Fruit fly (Drosophila melanogaster) whole organism, prepupa: ENCODE data around the gene CG3706.
A peak's percentile ranks its signal among the peaks of the same experiment; 100 is the strongest.

Experiments used
- CG6163 ChIP-seq: fragments of 200-800 bp; sonication (Bioruptor generic); IDR thresholded peaks from 3 replicates; pipeline ENCODE4 v1.3.6; 2022; ENCODE audit warnings: missing biosample characterization, missing genetic modification characterization
- Ets96B ChIP-seq: fragments of 200-800 bp; optimal IDR thresholded peaks from 2 replicates; lab custom pipeline; 2019; ENCODE audit warnings: missing biosample characterization, mild to moderate bottlenecking, missing genetic modification characterization, moderate library complexity
- Hr39 ChIP-seq: fragments of 200-800 bp; sonication (Bioruptor generic); optimal IDR thresholded peaks from 2 replicates; lab custom pipeline; 2016; ENCODE audit warnings: missing biosample characterization, missing genetic modification characterization
- fd85E ChIP-seq: fragments of 200-800 bp; sonication (Bioruptor generic); optimal IDR thresholded peaks from 3 replicates; lab custom pipeline; 2016; ENCODE audit warnings: missing biosample characterization, missing genetic modification characterization
- pdm3 ChIP-seq: fragments of 200-800 bp; sonication (Bioruptor generic); optimal IDR thresholded peaks from 3 replicates; lab custom pipeline; 2016; ENCODE audit warnings: missing biosample characterization, missing genetic modification characterization

dm6 chrX:948285-948556, 15.9 kb upstream of the CG3706 start:
- TF ChIP-seq CG6163 (GFP tag; lab: Robert Waterston, UW) (no peak), fd85E (GFP tag; lab: Kevin White, UChicago) (no peak), Hr39 (GFP tag; lab: Kevin White, UChicago) (peak; percentile 55), Ets96B (no peak), pdm3 (GFP tag; lab: Kevin White, UChicago) (no peak)
